Fruit fly (Drosophila melanogaster): ENCODE measurements around the gene mTerf5.

The mTerf5 gene

dm6 chr3R:18235879-18236278 lies 12.4 kb upstream of the mTerf5 start, which contains the start of gene repo:
Gene repo, plus strand, starts transcription at chr3R:18236192.
- TF ChIP-seq abd-A (tag; optimal IDR thresholded peaks at IDR 0.05) (no peak), chm (GFP tag; IDR thresholded peaks at IDR 0.05) (peak; percentile 25; the same call in 1 of the 2 replicates), otp (GFP tag; IDR thresholded peaks at IDR 0.05) (0 out of 3 replicates have a peak, but pooled peaks have one; percentile 25), mld (GFP tag; IDR thresholded peaks at IDR 0.05; ENCODE audit: partially characterized antibody) (no peak), Scr (GFP tag; IDR thresholded peaks at IDR 0.05; ENCODE audit: partially characterized antibody) (0 out of 2 replicates have a peak, but pooled peaks have one; percentile 23), CG17385 (GFP tag; optimal IDR thresholded peaks at IDR 0.05) (no peak), CG13894 (tag; optimal IDR thresholded peaks at IDR 0.05) (no peak), CG15601 (tag; optimal IDR thresholded peaks at IDR 0.05) (peak; percentile 3), ci (GFP tag; IDR thresholded peaks at IDR 0.05) (0 out of 3 replicates have a peak, but pooled peaks have one; percentile 22), CG10654 (GFP tag; optimal IDR thresholded peaks at IDR 0.05) (no peak), Dll (GFP tag; IDR thresholded peaks at IDR 0.05; ENCODE audit: partially characterized antibody) (0 out of 4 replicates have a peak, but pooled peaks have one; percentile 40), CG9817 (tag; optimal IDR thresholded peaks at IDR 0.05) (no peak), CG32532 (GFP tag; IDR thresholded peaks at IDR 0.05) (peak; percentile 31; the same call in 1 of the 2 replicates), Sin3A (optimal IDR thresholded peaks at IDR 0.05) (no peak), Hmr (GFP tag; optimal IDR thresholded peaks at IDR 0.05) (no peak), bbx (GFP tag; IDR thresholded peaks at IDR 0.05; ENCODE audit: partially characterized antibody) (peak; percentile 27; the same call in 1 of the 2 replicates), CG17568 (GFP tag; optimal IDR thresholded peaks at IDR 0.05) (no peak), run (tag; optimal IDR thresholded peaks at IDR 0.05) (no peak), Nf-YB (GFP tag; optimal IDR thresholded peaks at IDR 0.05) (peak; percentile 99), CG8765 (GFP tag; IDR thresholded peaks at IDR 0.05) (no peak), nerfin-1 (tag; optimal IDR thresholded peaks at IDR 0.05) (peak; percentile 43), CG31365 (tag; optimal IDR thresholded peaks at IDR 0.05) (no peak), Nf-YC (tag; optimal IDR thresholded peaks at IDR 0.05) (peak; percentile 98), p53 (GFP tag; optimal IDR thresholded peaks at IDR 0.05) (no peak), CG32772 (GFP tag; IDR thresholded peaks at IDR 0.05) (peak; percentile 36; the same call in 1 of the 2 replicates), tll (GFP tag; optimal IDR thresholded peaks at IDR 0.05) (peak in 1 of 2 experiments; percentile 51), CG9437 (GFP tag; optimal IDR thresholded peaks at IDR 0.05) (no peak), slou (GFP tag; optimal IDR thresholded peaks at IDR 0.05) (no peak), wor (GFP tag; IDR thresholded peaks at IDR 0.05) (no peak), Jarid2 (GFP tag; optimal IDR thresholded peaks at IDR 0.05) (peak; percentile 47), Abd-B (GFP tag; optimal IDR thresholded peaks at IDR 0.05) (no peak), CG2889 (GFP tag; IDR thresholded peaks at IDR 0.05) (no peak), CG4360 (GFP tag; IDR thresholded peaks at IDR 0.05) (no peak), Nf-YA (GFP tag; IDR thresholded peaks at IDR 0.05) (peak; percentile 89), CG6791 (GFP tag; IDR thresholded peaks at IDR 0.05; ENCODE audit: partially characterized antibody) (peak; percentile 56; the same call in 2 of the 3 replicates), repo (GFP tag; optimal IDR thresholded peaks at IDR 0.05) (peak; percentile 19), Dref (GFP tag; IDR thresholded peaks at IDR 0.05) (peak; percentile 23; the same call in 1 of the 2 replicates), Opbp (GFP tag; IDR thresholded peaks at IDR 0.05; ENCODE audit: partially characterized antibody) (0 out of 3 replicates have a peak, but pooled peaks have one; percentile 30), CG6683 (GFP tag; optimal IDR thresholded peaks at IDR 0.05) (no peak), NK7.1 (GFP tag; optimal IDR thresholded peaks at IDR 0.05) (no peak), zen (tag; optimal IDR thresholded peaks at IDR 0.05) (peak; percentile 37), fd64A (GFP tag; optimal IDR thresholded peaks at IDR 0.05) (no peak), Adf1 (GFP tag; IDR thresholded peaks at IDR 0.05) (peak; percentile 89), sob (GFP tag; IDR thresholded peaks at IDR 0.05) (no peak), HLH3B (GFP tag; IDR thresholded peaks at IDR 0.05) (no peak), NC2β (GFP tag; optimal IDR thresholded peaks at IDR 0.05) (no peak), CG5245 (GFP tag; optimal IDR thresholded peaks at IDR 0.05) (no peak), gcm (GFP tag; optimal IDR thresholded peaks at IDR 0.05) (peak; percentile 93), ewg (GFP tag; optimal IDR thresholded peaks at IDR 0.05) (peak; percentile 18), CG12071 (GFP tag; optimal IDR thresholded peaks at IDR 0.05) (no peak)
